Worm (Caenorhabditis elegans) whole organism, L1 larva: Measurements from ENCODE around the gene pals-25.

ENCODE experiments used
- ama-1 ChIP-seq: fragments of 150-350 bp; optimal IDR thresholded peaks from 2 replicates; lab custom pipeline; 2014
- egl-27 ChIP-seq, 2 experiments: fragments of 150-350 bp in 1 of 2; sonication (generic microtip); optimal IDR thresholded peaks; 3 replicates each; lab custom pipeline; 2017 to 2018; ENCODE audit warnings: missing biosample characterization in 2 of 2, missing genetic modification characterization in 2 of 2, missing genetic modification reagents in 2 of 2
- elt-3 ChIP-seq, 6 experiments: fragments of 150-350 bp in 1 of 6; sonication (generic microtip); optimal IDR thresholded peaks; 2 replicates each; lab custom pipeline; 2017 to 2018; ENCODE audit warnings: missing biosample characterization in 6 of 6, missing genetic modification characterization in 6 of 6, inconsistent platforms in 1 of 6
- fkh-8 ChIP-seq: sonication (generic microtip); optimal IDR thresholded peaks from 2 replicates; lab custom pipeline; 2016; ENCODE audit warnings: mild to moderate bottlenecking, missing genetic modification characterization, missing compliant biosample characterization
- lsy-2 ChIP-seq, 2 experiments: fragments of 150-350 bp; optimal IDR thresholded peaks; 2 replicates each; lab custom pipeline; 2014; ENCODE audit warnings: missing biosample characterization in 2 of 2, missing genetic modification characterization in 2 of 2
- snpc-4 ChIP-seq: fragments of 150-350 bp; optimal IDR thresholded peaks from 2 replicates; lab custom pipeline; 2014; ENCODE audit warnings: missing biosample characterization, missing genetic modification characterization
- unc-98 ChIP-seq: fragments of 200-800 bp; sonication (Bioruptor generic); IDR thresholded peaks from 2 replicates; pipeline ENCODE4 v1.3.6; 2022; ENCODE audit warnings: missing genetic modification characterization, missing compliant biosample characterization

- no peak for TF ChIP-seq lsy-2 (tag; optimal IDR thresholded peaks at IDR 0.05; lab: Kevin White, UChicago)
- no peak for TF ChIP-seq ama-1 (lab: Kevin White, UChicago)
- TF ChIP-seq snpc-4 (tag; lab: Kevin White, UChicago), result no peak
- TF ChIP-seq fkh-8 (tag; lab: Kevin White, UChicago), result no peak
- TF ChIP-seq unc-98, result no peak
- TF ChIP-seq egl-27 (tag; optimal IDR thresholded peaks at IDR 0.05; lab: Kevin White, UChicago), result no peak
- TF ChIP-seq elt-3 (tag; optimal IDR thresholded peaks at IDR 0.05; lab: Kevin White, UChicago), result no peak
Measured at ce11 chrIII:140904-141303, 6.6 kb downstream of the pals-25 start, which contains the start of gene fbxb-81.
